Worm (Caenorhabditis elegans) whole organism, early embryonic: ENCODE data around the gene unc-42.

Experiments used
- B0310.2 ChIP-seq: sonication (generic microtip); optimal IDR thresholded peaks from 2 replicates; lab custom pipeline; 2016; ENCODE audit warnings: mild to moderate bottlenecking, missing genetic modification characterization, missing compliant biosample characterization
- ceh-36 ChIP-seq: sonication (generic microtip); optimal IDR thresholded peaks from 2 replicates; lab custom pipeline; 2016; ENCODE audit warnings: missing genetic modification characterization, inconsistent platforms, missing compliant biosample characterization
- hnd-1 ChIP-seq: sonication (generic microtip); optimal IDR thresholded peaks from 2 replicates; lab custom pipeline; 2016; ENCODE audit warnings: missing genetic modification characterization, missing compliant biosample characterization

ce11 chrV:9753554-9753953 lies 15.6 kb downstream of the unc-42 start:
- TF ChIP-seq B0310.2 (tag; lab: Kevin White, UChicago) (no peak), ceh-36 (no peak), hnd-1 (no peak)
